Fruit fly (Drosophila melanogaster): ENCODE data around the gene Ide.

dm6 chr3L:20342334-20342733 is 33.4 kb downstream of the Ide start, which contains the start of gene Spn77Bc:
- TF ChIP-seq ss (GFP tag; optimal IDR thresholded peaks at IDR 0.05) (no peak), Smox (GFP tag; optimal IDR thresholded peaks at IDR 0.05) (no peak), CG7368 (GFP tag; optimal IDR thresholded peaks at IDR 0.05) (no peak), Ets21C (GFP tag; optimal IDR thresholded peaks at IDR 0.05) (no peak), fd85E (GFP tag; optimal IDR thresholded peaks at IDR 0.05) (no peak), pdm3 (GFP tag; optimal IDR thresholded peaks at IDR 0.05) (no peak), OdsH (GFP tag; optimal IDR thresholded peaks at IDR 0.05) (no peak), Hr4 (GFP tag; optimal IDR thresholded peaks at IDR 0.05) (no peak), CG11902 (GFP tag; optimal IDR thresholded peaks at IDR 0.05) (no peak), lz (GFP tag; optimal IDR thresholded peaks at IDR 0.05) (no peak), CG1621 (tag; optimal IDR thresholded peaks at IDR 0.05) (no peak), salr (GFP tag; optimal IDR thresholded peaks at IDR 0.05) (no peak), Sox14 (GFP tag; optimal IDR thresholded peaks at IDR 0.05) (no peak)

All from whole organism, prepupa.